Fruit fly (Drosophila melanogaster): Measurements from ENCODE around the gene kmr.

The kmr gene

dm6 chr3R:13746066-13746673, 31.2 kb downstream of the kmr start:
- no peak for TF ChIP-seq psq (optimal IDR thresholded peaks at IDR 0.05)
- no peak for TF ChIP-seq EcR (GFP tag; optimal IDR thresholded peaks at IDR 0.05)
- no peak for TF ChIP-seq usp (GFP tag; optimal IDR thresholded peaks at IDR 0.05)
- no peak for TF ChIP-seq CG8478 (optimal IDR thresholded peaks at IDR 0.05)
- TF ChIP-seq pan (optimal IDR thresholded peaks at IDR 0.05): no peak
- no peak for TF ChIP-seq Dll (optimal IDR thresholded peaks at IDR 0.05)

DNA sequence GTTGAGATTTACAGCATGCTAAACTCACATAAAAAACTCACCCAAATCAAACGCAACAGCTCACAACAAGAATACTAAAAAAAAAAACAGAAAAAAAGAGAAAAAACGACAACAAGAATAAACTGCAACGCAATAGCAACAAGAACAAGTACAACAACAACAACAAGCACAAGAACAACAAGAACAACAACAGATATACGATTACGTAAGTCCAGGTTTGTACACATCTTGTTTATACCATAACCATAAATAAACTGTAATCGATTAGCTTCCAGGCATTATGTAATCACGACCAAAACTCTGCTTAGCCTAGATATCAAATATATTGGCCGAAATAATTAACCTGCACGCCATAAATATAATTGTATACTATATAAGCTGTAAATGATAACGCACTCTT, 46.6 kb downstream of the kmr start:
- TF ChIP-seq psq (optimal IDR thresholded peaks at IDR 0.05): no peak
- TF ChIP-seq usp (GFP tag; optimal IDR thresholded peaks at IDR 0.05): no peak
- TF ChIP-seq Dll (optimal IDR thresholded peaks at IDR 0.05): no peak
- no peak for TF ChIP-seq EcR (GFP tag; optimal IDR thresholded peaks at IDR 0.05)
- no peak for TF ChIP-seq CG8478 (optimal IDR thresholded peaks at IDR 0.05)
- no peak for TF ChIP-seq pan (optimal IDR thresholded peaks at IDR 0.05)

DNA sequence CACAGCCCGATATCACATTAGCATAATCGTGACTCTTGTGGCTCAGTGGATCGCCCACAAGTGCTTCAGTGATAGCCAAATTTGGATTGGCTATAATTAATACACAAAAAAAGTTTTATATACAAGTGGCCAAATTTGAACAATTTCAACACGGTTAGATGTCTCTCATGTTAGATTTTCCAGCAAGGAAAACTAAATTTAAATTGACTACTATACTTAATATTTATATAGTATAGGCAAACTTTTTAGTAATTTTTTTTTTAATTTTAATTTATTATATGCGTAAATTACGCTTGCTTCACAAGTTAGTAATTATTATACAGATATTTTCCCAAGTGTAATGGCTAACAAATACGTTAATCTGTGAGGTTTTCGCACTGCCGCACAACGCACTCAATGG, 50.0 kb downstream of the kmr start:
- TF ChIP-seq EcR (GFP tag; optimal IDR thresholded peaks at IDR 0.05): no peak
- no peak for TF ChIP-seq CG8478 (optimal IDR thresholded peaks at IDR 0.05)
- TF ChIP-seq pan (optimal IDR thresholded peaks at IDR 0.05): no peak
- no peak for TF ChIP-seq Dll (optimal IDR thresholded peaks at IDR 0.05)
- no peak for TF ChIP-seq psq (optimal IDR thresholded peaks at IDR 0.05)
- no peak for TF ChIP-seq usp (GFP tag; optimal IDR thresholded peaks at IDR 0.05)

DNA sequence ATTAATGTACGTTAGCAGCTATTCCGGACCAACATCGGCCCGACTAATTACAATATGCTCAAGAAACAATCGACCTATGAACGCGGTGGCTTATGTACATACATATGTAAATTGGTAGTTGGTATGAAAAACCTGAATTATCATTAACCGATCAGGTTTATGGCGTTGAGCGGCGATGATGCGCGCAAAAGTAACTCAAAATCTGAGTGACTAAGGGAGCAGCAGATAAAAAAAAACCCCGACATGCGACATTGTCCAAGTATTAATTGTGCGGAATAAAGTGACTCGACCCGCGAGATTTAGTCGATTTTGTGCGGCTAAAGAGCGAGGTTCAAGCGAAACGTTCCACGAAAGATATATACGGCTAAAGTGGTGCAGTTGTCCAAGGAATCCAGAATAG, 50.4 kb downstream of the kmr start, which contains the start of gene CG9312:
Gene CG9312, plus strand, starts transcription at position 301 of the 400 bp plus-strand sequence.
- TF ChIP-seq usp (GFP tag; optimal IDR thresholded peaks at IDR 0.05): no peak
- no peak for TF ChIP-seq EcR (GFP tag; optimal IDR thresholded peaks at IDR 0.05)
- TF ChIP-seq pan (optimal IDR thresholded peaks at IDR 0.05): no peak
- TF ChIP-seq psq (optimal IDR thresholded peaks at IDR 0.05): no peak
- no peak for TF ChIP-seq Dll (optimal IDR thresholded peaks at IDR 0.05)
- TF ChIP-seq CG8478 (optimal IDR thresholded peaks at IDR 0.05): no peak

DNA sequence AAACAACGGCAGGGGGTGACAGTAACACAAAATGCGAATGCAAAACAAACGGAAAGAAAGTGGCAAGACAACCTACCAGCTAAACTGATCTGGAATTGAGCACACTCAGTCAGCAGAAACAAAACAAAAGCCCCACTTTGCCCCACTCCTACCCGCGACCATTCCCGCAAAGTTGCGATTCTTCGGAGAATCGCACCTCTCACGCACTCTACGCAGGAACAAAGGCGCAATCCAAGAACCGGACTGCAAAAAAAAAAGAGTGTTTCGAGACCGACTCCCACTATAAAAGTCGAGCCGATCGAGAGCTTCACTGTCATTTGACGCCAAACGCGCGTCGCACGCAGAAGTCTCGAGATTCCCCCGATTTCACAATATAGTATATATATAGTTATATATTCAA, 52.2 kb downstream of the kmr start, which contains the start of gene Cht5:
Gene Cht5, plus strand, starts transcription at position 311 of the 400 bp plus-strand sequence.
- TF ChIP-seq psq (optimal IDR thresholded peaks at IDR 0.05) (no peak), CG8478 (optimal IDR thresholded peaks at IDR 0.05) (no peak), Dll (optimal IDR thresholded peaks at IDR 0.05) (no peak), EcR (GFP tag; optimal IDR thresholded peaks at IDR 0.05) (no peak), usp (GFP tag; optimal IDR thresholded peaks at IDR 0.05) (no peak)

- no peak for TF ChIP-seq usp (GFP tag; optimal IDR thresholded peaks at IDR 0.05)
- TF ChIP-seq CG8478 (optimal IDR thresholded peaks at IDR 0.05): no peak
- TF ChIP-seq psq (optimal IDR thresholded peaks at IDR 0.05): no peak
- no peak for TF ChIP-seq pan (optimal IDR thresholded peaks at IDR 0.05)
- no peak for TF ChIP-seq EcR (GFP tag; optimal IDR thresholded peaks at IDR 0.05)
- TF ChIP-seq Dll (optimal IDR thresholded peaks at IDR 0.05): no peak
Measured at dm6 chr3R:13771195-13771594, 56.2 kb downstream of the kmr start, which contains the start of gene CG9297. Gene CG9297, plus strand, starts transcription at chr3R:13771495.

dm6 chr3R:13773350-13773749, 58.3 kb downstream of the kmr start:
- no peak for TF ChIP-seq psq (optimal IDR thresholded peaks at IDR 0.05)
- no peak for TF ChIP-seq CG8478 (optimal IDR thresholded peaks at IDR 0.05)
- no peak for TF ChIP-seq Dll (optimal IDR thresholded peaks at IDR 0.05)
- no peak for TF ChIP-seq EcR (GFP tag; optimal IDR thresholded peaks at IDR 0.05)

DNA sequence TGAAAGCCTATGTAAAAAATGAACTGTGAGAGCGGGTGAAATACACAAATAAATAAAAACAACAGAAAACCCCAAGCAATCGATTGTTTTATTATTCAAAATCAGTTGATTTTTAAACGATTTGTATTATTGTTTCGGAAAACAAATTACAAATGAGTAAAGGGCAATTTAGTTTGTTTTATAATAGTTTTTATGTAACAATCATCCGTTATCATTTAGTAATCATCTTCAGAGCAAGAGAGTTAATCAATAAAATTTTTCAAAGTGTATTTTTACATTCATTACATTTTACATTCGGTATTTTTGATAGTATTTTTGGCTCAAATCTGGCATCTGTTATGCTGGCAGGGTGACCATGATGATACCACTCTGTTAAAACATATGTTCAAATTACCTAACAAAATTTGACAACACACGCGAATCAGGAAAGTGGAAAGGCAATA, 64.3 kb downstream of the kmr start, which contains the start of the genes CG42375 and CG9288:
Gene CG42375, plus strand, starts transcription at position 384 of the 443 bp plus-strand sequence.
Gene CG9288, plus strand, starts transcription at position 384 of the 443 bp plus-strand sequence.
- TF ChIP-seq CG8478 (optimal IDR thresholded peaks at IDR 0.05) (no peak), EcR (GFP tag; optimal IDR thresholded peaks at IDR 0.05) (no peak), psq (optimal IDR thresholded peaks at IDR 0.05) (no peak), pan (optimal IDR thresholded peaks at IDR 0.05) (no peak), Dll (optimal IDR thresholded peaks at IDR 0.05) (no peak)

- TF ChIP-seq Dll (optimal IDR thresholded peaks at IDR 0.05) (no peak), EcR (GFP tag; optimal IDR thresholded peaks at IDR 0.05) (no peak), psq (optimal IDR thresholded peaks at IDR 0.05) (no peak), pan (optimal IDR thresholded peaks at IDR 0.05) (no peak), CG8478 (optimal IDR thresholded peaks at IDR 0.05) (no peak), usp (GFP tag; optimal IDR thresholded peaks at IDR 0.05) (no peak)
Measured at dm6 chr3R:13780769-13781168, 65.8 kb downstream of the kmr start, which contains the start of gene CG9286. Gene CG9286, plus strand, starts transcription at chr3R:13780964.

DNA sequence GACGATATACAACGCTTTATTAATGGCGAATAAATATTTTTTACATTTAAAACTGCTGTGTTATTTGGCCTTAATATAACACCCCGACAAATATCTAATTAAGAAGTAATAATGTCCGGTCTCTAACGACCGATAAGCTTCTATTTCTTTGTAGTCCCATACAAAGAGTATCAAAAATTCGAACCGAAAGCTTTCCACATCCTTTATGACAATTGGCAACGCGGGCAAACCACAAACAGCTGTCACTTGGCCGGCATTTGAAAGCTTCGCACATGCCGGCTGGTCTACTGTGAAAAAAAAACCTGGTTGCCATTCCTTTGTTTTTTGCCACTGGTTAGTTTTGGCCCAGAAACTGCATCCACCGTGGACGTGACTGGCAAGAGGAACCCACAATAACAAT, 67.0 kb downstream of the kmr start, which contains the start of gene Dip-B:
Gene Dip-B, plus strand, starts transcription at position 254 of the 400 bp plus-strand sequence.
- TF ChIP-seq usp (GFP tag; optimal IDR thresholded peaks at IDR 0.05): no peak
- no peak for TF ChIP-seq EcR (GFP tag; optimal IDR thresholded peaks at IDR 0.05)
- TF ChIP-seq CG8478 (optimal IDR thresholded peaks at IDR 0.05): no peak
- TF ChIP-seq Dll (optimal IDR thresholded peaks at IDR 0.05): no peak
- TF ChIP-seq pan (optimal IDR thresholded peaks at IDR 0.05): no peak
- TF ChIP-seq psq (optimal IDR thresholded peaks at IDR 0.05): no peak

DNA sequence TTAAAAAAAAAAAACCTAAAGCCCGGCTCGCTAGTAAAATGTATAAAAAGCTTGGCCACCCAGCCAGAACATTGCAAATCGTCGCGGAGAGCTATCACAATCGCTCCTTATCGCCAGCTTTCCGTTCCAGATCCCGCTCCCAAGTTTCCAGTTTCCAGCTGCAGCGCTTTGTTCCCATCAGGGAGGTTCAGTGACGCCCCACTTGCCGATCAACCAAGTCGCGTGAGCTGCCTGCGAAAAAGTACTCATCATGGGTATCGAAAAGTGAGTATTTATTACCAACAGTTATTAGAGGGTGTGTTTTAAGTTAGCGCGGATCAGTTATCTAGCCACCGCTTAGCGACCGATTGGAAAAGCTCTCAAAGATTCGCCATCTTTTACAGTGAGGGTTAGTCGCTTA, 67.6 kb downstream of the kmr start:
- no peak for TF ChIP-seq psq (optimal IDR thresholded peaks at IDR 0.05)
- no peak for TF ChIP-seq EcR (GFP tag; optimal IDR thresholded peaks at IDR 0.05)
- no peak for TF ChIP-seq usp (GFP tag; optimal IDR thresholded peaks at IDR 0.05)
- no peak for TF ChIP-seq pan (optimal IDR thresholded peaks at IDR 0.05)
- no peak for TF ChIP-seq Dll (optimal IDR thresholded peaks at IDR 0.05)
- no peak for TF ChIP-seq CG8478 (optimal IDR thresholded peaks at IDR 0.05)

DNA sequence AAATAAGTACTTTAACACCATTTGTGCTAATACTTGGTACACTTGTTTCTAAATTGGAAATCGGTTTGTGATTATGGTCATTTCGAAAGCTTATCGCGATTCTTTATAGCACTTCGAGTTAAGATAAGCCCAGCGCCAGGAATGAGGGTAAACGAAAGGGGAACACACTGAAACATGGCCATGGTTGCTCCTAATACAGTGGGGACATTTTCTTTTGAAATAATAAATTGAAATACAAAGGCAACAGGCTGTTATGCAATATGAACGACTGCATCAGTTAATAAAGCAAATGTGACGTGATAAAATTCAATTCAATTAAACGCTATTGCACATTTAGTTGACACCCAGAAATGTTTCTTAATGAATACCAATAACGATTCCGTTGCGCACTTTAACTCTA, 68.4 kb downstream of the kmr start:
- TF ChIP-seq Dll (optimal IDR thresholded peaks at IDR 0.05) (no peak), CG8478 (optimal IDR thresholded peaks at IDR 0.05) (no peak), pan (optimal IDR thresholded peaks at IDR 0.05) (no peak), psq (optimal IDR thresholded peaks at IDR 0.05) (no peak), usp (GFP tag; optimal IDR thresholded peaks at IDR 0.05) (no peak), EcR (GFP tag; optimal IDR thresholded peaks at IDR 0.05) (no peak)
